Worm (Caenorhabditis elegans) whole organism, late embryonic: ENCODE measurements around the gene unc-64.

Experiments used
- C38D4.7 ChIP-seq: fragments of 200-800 bp; sonication (Bioruptor generic); optimal IDR thresholded peaks from 2 replicates; lab custom pipeline; 2018; ENCODE audit warnings: mild to moderate bottlenecking, missing genetic modification characterization, moderate library complexity, missing compliant biosample characterization
- ama-1 ChIP-seq: fragments of 150-350 bp; optimal IDR thresholded peaks from 2 replicates; lab custom pipeline; 2014
- ceh-24 ChIP-seq: sonication (generic microtip); optimal IDR thresholded peaks from 2 replicates; lab custom pipeline; 2016; ENCODE audit warnings: mild to moderate bottlenecking, missing genetic modification characterization, missing compliant biosample characterization
- ceh-34 ChIP-seq: sonication (generic microtip); optimal IDR thresholded peaks from 2 replicates; lab custom pipeline; 2016; ENCODE audit warnings: mild to moderate bottlenecking, missing genetic modification characterization, missing compliant biosample characterization
- elt-4 ChIP-seq: sonication (generic microtip); optimal IDR thresholded peaks from 2 replicates; lab custom pipeline; 2016; ENCODE audit warnings: missing genetic modification characterization, missing compliant biosample characterization
- gmeb-2 ChIP-seq: sonication (generic microtip); optimal IDR thresholded peaks from 2 replicates; lab custom pipeline; 2016; ENCODE audit warnings: missing genetic modification characterization, inconsistent platforms, missing compliant biosample characterization
- hlh-13 ChIP-seq: fragments of 200-800 bp; sonication (Bioruptor generic); optimal IDR thresholded peaks from 2 replicates; lab custom pipeline; 2018; ENCODE audit warnings: mild to moderate bottlenecking, missing genetic modification characterization, missing compliant biosample characterization
- rnt-1 ChIP-seq: sonication (generic microtip); optimal IDR thresholded peaks from 2 replicates; lab custom pipeline; 2016; ENCODE audit warnings: missing genetic modification characterization, missing compliant biosample characterization
- sox-2 ChIP-seq: fragments of 200-800 bp; sonication (Bioruptor generic); IDR thresholded peaks from 2 replicates; pipeline ENCODE4 v1.3.6; 2022; ENCODE audit warnings: missing genetic modification reagents, missing genetic modification characterization, missing compliant biosample characterization
- unc-55 ChIP-seq: sonication (generic microtip); optimal IDR thresholded peaks from 2 replicates; lab custom pipeline; 2017; ENCODE audit warnings: missing biosample characterization, missing genetic modification reagents, missing genetic modification characterization

DNA sequence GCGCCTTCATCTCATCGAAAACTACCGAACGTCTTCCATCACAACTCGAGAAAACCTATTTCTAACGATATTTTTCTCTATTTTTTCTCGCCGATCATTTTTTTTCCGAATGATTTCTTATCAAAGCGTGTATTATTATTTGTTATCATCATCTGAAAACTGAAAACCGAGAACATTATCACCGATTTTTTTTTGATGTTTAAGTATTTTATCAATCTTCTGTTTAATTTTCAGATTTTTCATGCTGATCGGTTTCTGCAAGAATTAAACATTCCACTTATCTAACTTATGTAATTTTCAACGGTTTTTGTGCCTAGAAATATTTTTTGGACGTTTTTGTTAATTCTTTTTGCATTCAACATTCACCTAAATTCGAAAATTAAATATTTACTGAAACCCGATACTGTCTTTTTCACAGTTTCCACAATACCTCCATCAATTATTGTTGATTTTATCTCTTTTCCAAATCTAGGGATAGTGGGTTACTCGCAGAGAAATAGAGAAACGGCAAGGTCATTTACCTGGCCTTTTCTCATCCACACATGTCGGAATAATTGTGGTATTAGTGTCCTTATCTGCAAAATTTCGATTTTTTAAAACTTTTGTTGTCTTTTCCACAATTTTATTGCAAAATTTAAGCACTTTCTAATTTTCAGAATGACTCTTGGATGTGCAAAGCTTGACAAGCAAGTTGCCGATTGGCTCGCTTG, 21.8 kb downstream of the unc-64 start, which contains the start of gene pgm-2:
- TF ChIP-seq rnt-1 (tag; lab: Kevin White, UChicago) (no peak), sox-2 (no peak), C38D4.7 (GFP tag; lab: Kevin White, UChicago) (no peak), ceh-34 (tag; lab: Kevin White, UChicago) (no peak), ama-1 (lab: Kevin White, UChicago) (no peak), elt-4 (no peak), ceh-24 (tag; lab: Kevin White, UChicago) (no peak), gmeb-2 (tag; lab: Kevin White, UChicago) (no peak), hlh-13 (no peak), unc-55 (GFP tag; lab: Kevin White, UChicago) (no peak)
